Worm (Caenorhabditis elegans): ENCODE measurements around the gene T19H5.7.
A peak's percentile ranks its signal among the peaks of the same experiment; 100 is the strongest.
"Not testable (repeated sequence)": the region's sequence is repeated elsewhere in the genome, so short reads cannot be mapped to it uniquely, and the experiment has no call there.

T19H5.7 gene

DNA sequence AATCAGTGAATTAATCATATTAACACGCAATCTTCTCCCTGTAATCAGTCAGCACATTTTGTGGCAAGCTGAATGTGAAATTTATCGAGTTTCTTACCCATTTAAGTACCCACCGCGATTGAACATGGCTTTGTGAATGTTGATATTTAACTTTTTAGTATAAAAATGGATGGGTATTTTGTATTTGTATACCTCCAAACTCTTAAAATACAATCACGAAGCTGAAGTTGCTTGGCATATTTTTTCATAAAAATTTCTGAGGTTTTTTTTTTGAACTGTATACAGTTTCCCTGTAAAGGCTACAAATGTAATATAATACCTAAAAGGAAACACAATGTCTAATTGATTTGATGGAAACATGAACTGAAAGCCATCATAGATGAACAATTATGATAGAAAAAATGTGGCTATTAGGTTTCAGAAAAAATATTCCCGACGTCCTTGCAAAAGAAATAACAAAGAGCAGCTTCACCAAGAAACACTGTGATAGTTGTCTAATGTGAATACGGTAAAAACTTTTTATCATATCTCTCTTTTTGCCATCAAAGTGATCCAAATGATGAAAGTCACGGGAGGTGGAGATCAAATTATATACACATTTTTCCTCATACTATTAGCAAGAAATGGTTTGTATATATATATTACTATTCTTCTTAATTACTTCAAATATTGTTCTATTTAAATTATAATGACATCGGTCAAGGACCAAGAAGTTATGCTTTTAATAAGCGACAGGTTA, 5.4 kb downstream of the T19H5.7 start, which contains the start of the genes chil-25 and chil-26:
TSS of gene chil-25 (minus strand) at position 101 of the 739 bp plus-strand sequence.
TSS of gene chil-26 (plus strand) at position 689 of the 739 bp plus-strand sequence.
- TF ChIP-seq R02D3.7 (tag; optimal IDR thresholded peaks at IDR 0.05) (no peak), ceh-82 (tag; optimal IDR thresholded peaks at IDR 0.05) (no peak), snpc-4 (tag; optimal IDR thresholded peaks at IDR 0.05) (no peak), F13H6.1 (tag; optimal IDR thresholded peaks at IDR 0.05) (no peak), mab-5 (tag; optimal IDR thresholded peaks at IDR 0.05) (no peak), nhr-129 (tag; optimal IDR thresholded peaks at IDR 0.05) (no peak), nhr-10 (tag; optimal IDR thresholded peaks at IDR 0.05) (no peak), sem-4 (tag; optimal IDR thresholded peaks at IDR 0.05) (no peak), ztf-4 (tag; optimal IDR thresholded peaks at IDR 0.05) (no peak), elt-1 (tag; optimal IDR thresholded peaks at IDR 0.05) (no peak), gmeb-1 (tag; optimal IDR thresholded peaks at IDR 0.05) (no peak), lin-39 (tag; optimal IDR thresholded peaks at IDR 0.05) (no peak), crh-2 (tag; optimal IDR thresholded peaks at IDR 0.05) (no peak), nhr-77 (tag; optimal IDR thresholded peaks at IDR 0.05) (no peak), nhr-21 (tag; optimal IDR thresholded peaks at IDR 0.05) (no peak), ztf-11 (tag; optimal IDR thresholded peaks at IDR 0.05) (no peak), nhr-23 (tag; optimal IDR thresholded peaks at IDR 0.05) (no peak), ZK546.5 (tag; optimal IDR thresholded peaks at IDR 0.05) (no peak), zag-1 (tag; optimal IDR thresholded peaks at IDR 0.05) (no peak), unc-55 (GFP tag; optimal IDR thresholded peaks at IDR 0.05) (no peak)

DNA sequence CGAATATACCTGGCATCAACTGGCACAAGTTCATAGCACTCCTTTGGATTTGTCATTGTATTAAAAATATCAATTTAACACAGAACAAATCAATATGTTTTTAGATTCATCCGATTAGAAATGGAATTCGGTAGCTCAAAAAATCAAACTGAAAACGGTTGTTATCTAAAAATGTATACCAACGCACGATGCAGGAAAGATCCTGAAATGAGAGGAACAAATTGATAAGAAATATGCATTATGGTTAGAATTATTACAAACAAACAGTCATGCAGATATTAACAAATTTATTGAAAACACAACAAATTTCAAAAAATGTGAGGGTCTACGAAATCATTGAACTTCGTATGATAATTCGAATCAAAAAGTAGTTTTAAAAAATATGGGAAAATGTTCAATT, 9.9 kb downstream of the T19H5.7 start, which contains the start of gene T19H5.6:
TSS of gene T19H5.6 (minus strand) at position 195 of the 400 bp plus-strand sequence.
- peak; percentile 59 for TF ChIP-seq fos-1 (tag; optimal IDR thresholded peaks at IDR 0.05)
- no peak for TF ChIP-seq unc-62 (GFP tag; optimal IDR thresholded peaks at IDR 0.05)

DNA sequence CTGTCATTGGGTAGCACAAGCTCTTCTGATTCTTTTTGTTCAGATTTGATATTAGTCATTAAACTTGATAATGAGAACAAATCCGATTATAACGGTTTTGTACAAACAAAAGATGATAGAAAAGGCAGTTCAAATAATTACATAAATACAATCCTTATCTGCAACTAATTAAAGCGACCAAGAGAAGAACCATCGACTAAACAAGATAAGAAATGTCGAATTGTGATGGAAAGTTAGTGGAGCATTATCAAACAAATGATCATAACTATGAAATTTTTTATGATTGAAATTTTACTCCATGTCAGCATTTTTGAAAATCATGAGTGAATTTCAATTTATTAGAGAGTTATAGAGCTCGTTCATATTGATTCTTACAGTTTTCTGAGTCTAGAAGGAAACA, 11.5 kb downstream of the T19H5.7 start, which contains the start of gene chil-23:
TSS of gene chil-23 (minus strand) at position 198 of the 400 bp plus-strand sequence.
- TF ChIP-seq fos-1 (tag; optimal IDR thresholded peaks at IDR 0.05) (peak; percentile 89), aly-2 (tag; optimal IDR thresholded peaks at IDR 0.05) (no peak), skn-1 (tag; optimal IDR thresholded peaks at IDR 0.05) (peak; percentile 48), egl-27 (tag; optimal IDR thresholded peaks at IDR 0.05) (no peak), mab-5 (tag; optimal IDR thresholded peaks at IDR 0.05) (no peak), peb-1 (tag; optimal IDR thresholded peaks at IDR 0.05) (no peak), unc-55 (GFP tag; optimal IDR thresholded peaks at IDR 0.05) (no peak), R02D3.7 (tag; optimal IDR thresholded peaks at IDR 0.05) (no peak), nhr-25 (tag; optimal IDR thresholded peaks at IDR 0.05) (no peak), sma-9 (GFP tag; optimal IDR thresholded peaks at IDR 0.05) (peak; percentile 60), sma-9 (tag; optimal IDR thresholded peaks at IDR 0.05) (no peak), crh-2 (tag; optimal IDR thresholded peaks at IDR 0.05) (peak; percentile 23)

DNA sequence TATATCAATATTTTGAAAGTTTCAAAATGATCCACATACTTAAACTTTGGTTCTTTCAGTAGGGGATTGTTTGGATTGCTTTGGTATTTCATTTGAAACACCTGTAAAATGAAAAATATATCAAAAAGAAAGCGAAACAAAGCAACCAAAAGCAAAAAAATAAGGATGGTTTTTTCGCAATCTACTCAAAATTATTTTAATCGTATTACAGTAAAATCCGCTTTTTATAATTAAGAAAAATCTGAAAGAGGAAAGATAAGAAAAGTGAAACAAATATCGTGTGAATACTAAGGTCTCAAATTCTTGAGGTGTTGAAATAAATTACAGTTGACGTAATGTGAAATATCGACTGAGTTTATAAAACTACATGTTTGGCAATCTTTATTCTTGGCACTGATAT, 13.8 kb downstream of the T19H5.7 start, which contains the start of gene chil-22:
TSS of gene chil-22 (minus strand) at position 101 of the 400 bp plus-strand sequence.
- TF ChIP-seq elt-3 (tag; optimal IDR thresholded peaks at IDR 0.05), result no peak

- TF ChIP-seq egl-27, crh-2, unc-39 (tag; optimal IDR thresholded peaks at IDR 0.05): not testable (repeated sequence)
Measured at ce11 chrII:9461881-9462280, 18.0 kb downstream of the T19H5.7 start, which contains the start of gene chil-21. Gene chil-21 (minus strand): TSS chrII:9461981.

- not testable (repeated sequence) for TF ChIP-seq sem-4 (tag; optimal IDR thresholded peaks at IDR 0.05); Y55F3AM.14 (GFP tag; optimal IDR thresholded peaks at IDR 0.05); elt-1 (tag; optimal IDR thresholded peaks at IDR 0.05)
Measured at ce11 chrII:9459462-9459861, 20.4 kb downstream of the T19H5.7 start, which contains the start of gene R09D1.14. Gene R09D1.14 (minus strand): TSS chrII:9459562.

Measured in whole organism, L2 larva.